Fruit fly (Drosophila melanogaster) whole organism, embryonic: Measurements from ENCODE around the gene mRpL50.

Experiments used
- Adf1 ChIP-seq: fragments of 200-800 bp; sonication (Bioruptor generic); IDR thresholded peaks from 2 replicates; pipeline ENCODE4 v1.3.6; 2022; ENCODE audit warnings: missing biosample characterization, missing genetic modification characterization
- Awh ChIP-seq: fragments of 200-800 bp; sonication (Bioruptor generic); IDR thresholded peaks from 2 replicates; pipeline ENCODE4, ENCODE4 v1.3.6; 2022; ENCODE audit warnings: missing biosample characterization, missing genetic modification characterization
- CG10147 ChIP-seq: fragments of 200-800 bp; sonication (Bioruptor generic); optimal IDR thresholded peaks from 2 replicates; lab custom pipeline; 2019; ENCODE audit warnings: missing biosample characterization, mild to moderate bottlenecking, missing genetic modification characterization, moderate library complexity
- CG1024 ChIP-seq: fragments of 200-800 bp; sonication (Bioruptor generic); IDR thresholded peaks from 2 replicates; pipeline ENCODE4 v1.3.6; 2022; ENCODE audit warnings: missing biosample characterization, missing genetic modification characterization
- CG11723 ChIP-seq: fragments of 200-800 bp; sonication (Bioruptor generic); optimal IDR thresholded peaks from 2 replicates; lab custom pipeline; 2017; ENCODE audit warnings: missing biosample characterization, mild to moderate bottlenecking, missing genetic modification characterization
- CG12155 ChIP-seq: fragments of 200-800 bp; sonication (Bioruptor generic); optimal IDR thresholded peaks from 3 replicates; lab custom pipeline; 2016; ENCODE audit warnings: missing biosample characterization, missing genetic modification characterization
- CG12391 ChIP-seq: fragments of 200-800 bp; sonication (Bioruptor generic); optimal IDR thresholded peaks from 3 replicates; lab custom pipeline; 2018; ENCODE audit warnings: missing biosample characterization, mild to moderate bottlenecking, missing genetic modification characterization, moderate library complexity
- CG13624 ChIP-seq: fragments of 200-800 bp; sonication (Bioruptor generic); optimal IDR thresholded peaks from 2 replicates; lab custom pipeline; 2016; ENCODE audit warnings: missing biosample characterization, missing genetic modification characterization
- CG15514 ChIP-seq: fragments of 200-800 bp; sonication (Bioruptor generic); optimal IDR thresholded peaks from 3 replicates; lab custom pipeline; 2017; ENCODE audit warnings: missing biosample characterization, missing genetic modification characterization, mild to moderate bottlenecking, moderate library complexity, missing genetic modification reagents
- CG15696 ChIP-seq: fragments of 200-800 bp; sonication (Bioruptor generic); optimal IDR thresholded peaks from 2 replicates; lab custom pipeline; 2019; ENCODE audit warnings: missing biosample characterization, mild to moderate bottlenecking, missing genetic modification characterization, moderate library complexity
- CG1602 ChIP-seq: fragments of 200-800 bp; sonication (Bioruptor generic); optimal IDR thresholded peaks from 3 replicates; lab custom pipeline; 2016; ENCODE audit warnings: missing biosample characterization, missing genetic modification characterization
- CG16815 ChIP-seq: fragments of 200-800 bp; sonication (Bioruptor generic); optimal IDR thresholded peaks from 3 replicates; lab custom pipeline; 2017; ENCODE audit warnings: missing biosample characterization, mild to moderate bottlenecking, missing genetic modification characterization
- CG2202 ChIP-seq: fragments of 200-800 bp; sonication (Bioruptor generic); optimal IDR thresholded peaks from 2 replicates; lab custom pipeline; 2018; ENCODE audit warnings: missing biosample characterization, mild to moderate bottlenecking, missing genetic modification characterization
- CG2875 ChIP-seq: fragments of 200-800 bp; sonication (Bioruptor generic); optimal IDR thresholded peaks from 2 replicates; lab custom pipeline; 2017; ENCODE audit warnings: missing biosample characterization, mild to moderate bottlenecking, missing genetic modification characterization, missing genetic modification reagents
- CG3281 ChIP-seq: fragments of 200-800 bp; sonication (Bioruptor generic); optimal IDR thresholded peaks from 3 replicates; lab custom pipeline; 2017; ENCODE audit warnings: missing biosample characterization, mild to moderate bottlenecking, missing genetic modification characterization
- CG43689 ChIP-seq: fragments of 200-800 bp; sonication (Bioruptor generic); IDR thresholded peaks from 2 replicates; pipeline ENCODE4 v1.3.6; 2022; ENCODE audit warnings: missing biosample characterization, missing genetic modification characterization
- CG4424 ChIP-seq: fragments of 200-800 bp; sonication (Bioruptor generic); optimal IDR thresholded peaks from 3 replicates; lab custom pipeline; 2016; ENCODE audit warnings: missing biosample characterization, missing genetic modification characterization
- CG5180 ChIP-seq: fragments of 200-800 bp; sonication (Bioruptor generic); optimal IDR thresholded peaks from 3 replicates; lab custom pipeline; 2017; ENCODE audit warnings: missing biosample characterization, missing genetic modification characterization, mild to moderate bottlenecking, moderate library complexity, missing genetic modification reagents
- CG6683 ChIP-seq: fragments of 200-800 bp; sonication (Bioruptor generic); optimal IDR thresholded peaks from 2 replicates; lab custom pipeline; 2017; ENCODE audit warnings: missing biosample characterization, mild to moderate bottlenecking, missing genetic modification characterization, missing genetic modification reagents
- CG7745 ChIP-seq: fragments of 200-800 bp; sonication (Bioruptor generic); optimal IDR thresholded peaks from 2 replicates; lab custom pipeline; 2018; ENCODE audit warnings: missing biosample characterization, mild to moderate bottlenecking, missing genetic modification characterization, moderate library complexity
- CG7963 ChIP-seq: fragments of 200-800 bp; sonication (Bioruptor generic); IDR thresholded peaks from 3 replicates; pipeline ENCODE4 v1.3.6; 2022; ENCODE audit warnings: missing biosample characterization, missing genetic modification characterization; ENCODE audit not compliant: partially characterized antibody
- CG9215 ChIP-seq: fragments of 200-800 bp; sonication (Bioruptor generic); IDR thresholded peaks from 2 replicates; pipeline ENCODE4 v1.3.6; 2022; ENCODE audit warnings: missing biosample characterization, missing genetic modification characterization
- CG9437 ChIP-seq: fragments of 200-800 bp; sonication (Bioruptor generic); optimal IDR thresholded peaks from 2 replicates; lab custom pipeline; 2018; ENCODE audit warnings: missing biosample characterization, mild to moderate bottlenecking, missing genetic modification characterization
- CG9797 ChIP-seq: fragments of 200-800 bp; sonication (Bioruptor generic); optimal IDR thresholded peaks from 3 replicates; lab custom pipeline; 2018; ENCODE audit warnings: missing biosample characterization, mild to moderate bottlenecking, missing genetic modification characterization
- CG9932 ChIP-seq: fragments of 200-800 bp; sonication (Bioruptor generic); IDR thresholded peaks from 2 replicates; pipeline ENCODE4 v1.3.6; 2022; ENCODE audit warnings: missing biosample characterization, missing genetic modification characterization
- CrebB ChIP-seq: fragments of 200-800 bp; sonication (Bioruptor generic); optimal IDR thresholded peaks from 3 replicates; lab custom pipeline; 2018; ENCODE audit warnings: missing biosample characterization, mild to moderate bottlenecking, missing genetic modification characterization
- Dip2 ChIP-seq: fragments of 200-800 bp; sonication (Bioruptor generic); IDR thresholded peaks from 2 replicates; pipeline ENCODE4 v1.3.6; 2022; ENCODE audit warnings: missing biosample characterization, missing genetic modification characterization
- E2f1 ChIP-seq: fragments of 200-800 bp; sonication (Bioruptor generic); IDR thresholded peaks from 2 replicates; pipeline ENCODE4 v1.3.6; 2022; ENCODE audit warnings: missing biosample characterization, missing genetic modification characterization
- HLH3B ChIP-seq: fragments of 200-800 bp; sonication (Bioruptor generic); IDR thresholded peaks from 2 replicates; pipeline ENCODE4 v1.3.6; 2022; ENCODE audit warnings: missing biosample characterization, missing genetic modification characterization
- HmgD ChIP-seq: fragments of 200-800 bp; sonication (Bioruptor generic); optimal IDR thresholded peaks from 3 replicates; lab custom pipeline; 2016; ENCODE audit warnings: missing biosample characterization, missing genetic modification characterization
- Hmx ChIP-seq: fragments of 200-800 bp; sonication (Bioruptor generic); optimal IDR thresholded peaks from 2 replicates; lab custom pipeline; 2016; ENCODE audit warnings: missing biosample characterization, missing genetic modification characterization
- Jarid2 ChIP-seq: fragments of 200-800 bp; sonication (Bioruptor generic); optimal IDR thresholded peaks from 3 replicates; lab custom pipeline; 2017; ENCODE audit warnings: mild to moderate bottlenecking, missing biosample characterization, missing genetic modification reagents, missing genetic modification characterization
- Kr ChIP-seq: fragments of 200-800 bp; sonication (Bioruptor generic); optimal IDR thresholded peaks from 2 replicates; lab custom pipeline; 2017; ENCODE audit warnings: missing biosample characterization, mild to moderate bottlenecking, missing genetic modification characterization
- Nf-YA ChIP-seq: fragments of 200-800 bp; sonication (Bioruptor generic); IDR thresholded peaks from 2 replicates; pipeline ENCODE4 v1.3.6; 2022; ENCODE audit warnings: missing biosample characterization, missing genetic modification characterization
- Sry-δ ChIP-seq: fragments of 200-800 bp; sonication (Bioruptor generic); optimal IDR thresholded peaks from 2 replicates; lab custom pipeline; 2016; ENCODE audit warnings: missing biosample characterization, missing genetic modification characterization
- ac ChIP-seq: fragments of 200-800 bp; sonication (Bioruptor generic); optimal IDR thresholded peaks from 3 replicates; lab custom pipeline; 2017; ENCODE audit warnings: missing biosample characterization, mild to moderate bottlenecking, missing genetic modification characterization
- ase ChIP-seq: fragments of 200-800 bp; sonication (Bioruptor generic); IDR thresholded peaks from 3 replicates; pipeline ENCODE4 v1.3.6; 2022; ENCODE audit warnings: missing biosample characterization, missing genetic modification characterization
- da ChIP-seq: fragments of 200-800 bp; sonication (Bioruptor generic); optimal IDR thresholded peaks from 2 replicates; lab custom pipeline; 2016; ENCODE audit warnings: missing biosample characterization, missing genetic modification characterization
- hbn ChIP-seq: fragments of 200-800 bp; sonication (Bioruptor generic); IDR thresholded peaks from 2 replicates; pipeline ENCODE4 v1.3.6; 2022; ENCODE audit warnings: missing biosample characterization, missing genetic modification characterization; ENCODE audit not compliant: partially characterized antibody
- hth ChIP-seq: fragments of >200 bp; optimal IDR thresholded peaks from 2 replicates; lab custom pipeline; 2017; ENCODE audit warnings: inconsistent platforms
- inv ChIP-seq: fragments of 200-800 bp; sonication (Bioruptor generic); IDR thresholded peaks from 2 replicates; pipeline ENCODE4 v1.3.6; 2022; ENCODE audit warnings: missing biosample characterization, missing genetic modification characterization; ENCODE audit not compliant: partially characterized antibody
- kah ChIP-seq: fragments of 200-800 bp; sonication (Bioruptor generic); optimal IDR thresholded peaks from 2 replicates; lab custom pipeline; 2018; ENCODE audit warnings: missing biosample characterization, mild to moderate bottlenecking, missing genetic modification characterization
- maf-S ChIP-seq: fragments of 200-800 bp; sonication (Bioruptor generic); optimal IDR thresholded peaks from 2 replicates; lab custom pipeline; 2016; ENCODE audit warnings: missing biosample characterization, missing genetic modification characterization
- nom ChIP-seq: fragments of 200-800 bp; sonication (Bioruptor generic); optimal IDR thresholded peaks from 2 replicates; lab custom pipeline; 2017; ENCODE audit warnings: missing biosample characterization, missing genetic modification characterization, mild to moderate bottlenecking, moderate library complexity, missing genetic modification reagents
- peb ChIP-seq: fragments of 200-800 bp; sonication (Bioruptor generic); IDR thresholded peaks from 2 replicates; pipeline ENCODE4 v1.3.6; 2022; ENCODE audit warnings: missing biosample characterization, missing genetic modification characterization
- phol ChIP-seq: fragments of 200-800 bp; sonication (Bioruptor generic); optimal IDR thresholded peaks from 3 replicates; lab custom pipeline; 2018; ENCODE audit warnings: missing biosample characterization, mild to moderate bottlenecking, missing genetic modification characterization, moderate library complexity
- prd ChIP-seq, 3 experiments: fragments of >200 bp in 2 of 3; fragments of 200-800 bp in 1 of 3; sonication (Bioruptor generic) in 1 of 3; optimal IDR thresholded peaks in 2 of 3; IDR thresholded peaks in 1 of 3; 2 replicates in 2 of 3; 3 replicates in 1 of 3; pipeline versions ENCODE4 v1.3.6 to Lab custom; 2017 to 2022; ENCODE audit warnings: missing biosample characterization in 1 of 3, missing genetic modification characterization in 1 of 3
- rib ChIP-seq: fragments of 200-800 bp; sonication (Bioruptor generic); IDR thresholded peaks from 2 replicates; pipeline ENCODE4 v1.3.6; 2022; ENCODE audit warnings: missing biosample characterization, missing genetic modification characterization
- run ChIP-seq: fragments of 200-800 bp; sonication (Bioruptor generic); optimal IDR thresholded peaks from 3 replicates; lab custom pipeline; 2018; ENCODE audit warnings: missing biosample characterization, mild to moderate bottlenecking, missing genetic modification characterization
- sima ChIP-seq: fragments of 200-800 bp; sonication (Bioruptor generic); optimal IDR thresholded peaks from 2 replicates; lab custom pipeline; 2016; ENCODE audit warnings: missing biosample characterization, missing genetic modification characterization

Gene mRpL50

dm6 chr3L:7250469-7250868 lies 6.7 kb upstream of the mRpL50 start, which contains the start of gene MED4 (continued):
- TF ChIP-seq Sry-δ (peak; percentile 65), CG7745 (tag; lab: Kevin White, UChicago) (no peak), CG9215 (peak; percentile 63), CG9797 (peak; percentile 84), CG1602 (GFP tag; lab: Kevin White, UChicago) (peak; percentile 77), hth (lab: Kevin White, UChicago) (no peak), CG7963 (GFP tag; lab: Robert Waterston, UW) (no peak), peb (GFP tag; lab: Robert Waterston, UW) (peak; percentile 37; the same call in 1 of the 2 replicates), CG12391 (tag; lab: Kevin White, UChicago) (peak; percentile 82), kah (peak; percentile 8), hbn (GFP tag; lab: Robert Waterston, UW) (no peak), CG5180 (GFP tag; lab: Kevin White, UChicago) (no peak), CG10147 (GFP tag; lab: Kevin White, UChicago) (peak; percentile 70), Kr (GFP tag; lab: Kevin White, UChicago) (no peak), HLH3B (peak; percentile 65), inv (GFP tag; lab: Robert Waterston, UW) (no peak), CG2202 (tag; lab: Kevin White, UChicago) (peak; percentile 65), CG9437 (GFP tag; lab: Kevin White, UChicago) (peak; percentile 32), CG12155 (peak; percentile 82), CG9932 (GFP tag; lab: Robert Waterston, UW) (peak; percentile 80), nom (GFP tag; lab: Kevin White, UChicago) (no peak), CG11723 (peak; percentile 36), CG1024 (peak; percentile 57; the same call in 1 of the 2 replicates), Dip2 (GFP tag; lab: Robert Waterston, UW) (no peak), phol (tag; lab: Kevin White, UChicago) (peak; percentile 82), CG6683 (GFP tag; lab: Kevin White, UChicago) (peak; percentile 68), CG4424 (GFP tag; lab: Kevin White, UChicago) (peak; percentile 83), Awh (GFP tag; lab: Robert Waterston, UW) (peak; percentile 67), Hmx (GFP tag; lab: Kevin White, UChicago) (peak; percentile 14), prd (optimal IDR thresholded peaks at IDR 0.05; lab: Kevin White, UChicago) (no peak), prd (GFP tag; IDR thresholded peaks at IDR 0.05; lab: Robert Waterston, UW) (peak; percentile 80), Adf1 (peak; percentile 32; the same call in 1 of the 2 replicates), E2f1 (peak; percentile 72), da (GFP tag; lab: Kevin White, UChicago) (peak; percentile 37), run (tag; lab: Kevin White, UChicago) (peak; percentile 8), CG43689 (0 out of 2 replicates have a peak, but pooled peaks have one; percentile 27), Nf-YA (GFP tag; lab: Robert Waterston, UW) (no peak), CG2875 (GFP tag; lab: Kevin White, UChicago) (peak; percentile 43), Jarid2 (GFP tag; lab: Kevin White, UChicago) (no peak), CrebB (tag; lab: Kevin White, UChicago) (peak; percentile 79), CG15696 (tag; lab: Kevin White, UChicago) (peak; percentile 58), CG15514 (GFP tag; lab: Kevin White, UChicago) (peak; percentile 77), CG16815 (GFP tag; lab: Kevin White, UChicago) (peak; percentile 50), sima (GFP tag; lab: Kevin White, UChicago) (no peak), CG13624 (peak; percentile 86), CG3281 (GFP tag; lab: Kevin White, UChicago) (peak; percentile 73), ac (GFP tag; lab: Kevin White, UChicago) (peak; percentile 16), ase (GFP tag; lab: Robert Waterston, UW) (peak; percentile 77), maf-S (peak; percentile 77), HmgD (GFP tag; lab: Kevin White, UChicago) (peak; percentile 94), rib (peak; percentile 64; the same call in 1 of the 2 replicates)
